Fruit fly (Drosophila melanogaster): ENCODE results near the gene Ptpmeg.

The Ptpmeg gene

dm6 chr3L:361201-361600, 33.3 kb downstream of the Ptpmeg start, which contains the start of the genes Cdc5 and CG1233 (continued):
- TF ChIP-seq cwo (GFP tag; optimal IDR thresholded peaks at IDR 0.05) (no peak), tll (GFP tag; optimal IDR thresholded peaks at IDR 0.05) (no peak), cas (GFP tag; IDR thresholded peaks at IDR 0.05) (no peak), wdn (GFP tag; IDR thresholded peaks at IDR 0.05) (no peak), dmrt99B (tag; optimal IDR thresholded peaks at IDR 0.05) (no peak), ranshi (GFP tag; IDR thresholded peaks at IDR 0.05) (0 out of 2 replicates have a peak, but pooled peaks have one; percentile 14), lbe (GFP tag; optimal IDR thresholded peaks at IDR 0.05) (no peak), E2f2 (GFP tag; IDR thresholded peaks at IDR 0.05) (peak; percentile 19; the same call in 1 of the 2 replicates), row (GFP tag; IDR thresholded peaks at IDR 0.05) (peak; percentile 68), ERR (GFP tag; optimal IDR thresholded peaks at IDR 0.05) (no peak), CG2202 (tag; optimal IDR thresholded peaks at IDR 0.05) (no peak), CG32532 (GFP tag; IDR thresholded peaks at IDR 0.05) (peak; percentile 42), D (optimal IDR thresholded peaks at IDR 0.05) (no peak), D (GFP tag; optimal IDR thresholded peaks at IDR 0.05) (no peak), CG11504 (tag; optimal IDR thresholded peaks at IDR 0.05) (no peak), ewg (GFP tag; optimal IDR thresholded peaks at IDR 0.05) (peak; percentile 45), CkIIα-i1 (GFP tag; IDR thresholded peaks at IDR 0.05) (no peak), bbx (GFP tag; IDR thresholded peaks at IDR 0.05; ENCODE audit: partially characterized antibody) (no peak), ems (GFP tag; optimal IDR thresholded peaks at IDR 0.05) (peak; percentile 50), nerfin-1 (tag; optimal IDR thresholded peaks at IDR 0.05) (no peak), CG7556 (GFP tag; optimal IDR thresholded peaks at IDR 0.05) (no peak), ab (GFP tag; optimal IDR thresholded peaks at IDR 0.05) (no peak), wek (GFP tag; optimal IDR thresholded peaks at IDR 0.05) (no peak)

DNA sequence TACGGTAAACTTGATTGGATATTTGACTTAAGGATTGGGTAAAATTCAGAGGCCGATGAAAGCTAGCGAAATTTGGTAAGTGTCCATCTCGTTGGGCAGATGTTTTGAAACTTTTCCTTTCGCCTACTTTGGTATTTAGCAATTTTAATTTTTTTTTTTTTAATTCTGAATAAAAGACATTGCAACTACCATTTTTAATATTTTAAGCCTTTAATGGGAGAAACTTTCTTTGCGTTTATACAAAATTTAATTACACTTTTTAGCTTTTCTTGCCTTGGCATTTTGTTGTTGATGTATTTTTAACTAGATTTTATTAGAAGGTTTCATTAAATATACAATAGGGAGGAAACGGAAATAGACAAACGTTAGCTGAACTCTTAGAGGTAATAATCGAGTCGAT, 38.4 kb downstream of the Ptpmeg start, which contains the start of gene CG13884:
TSS of gene CG13884 (minus strand) at position 101 of the 400 bp plus-strand sequence.
- TF ChIP-seq mirr (GFP tag; optimal IDR thresholded peaks at IDR 0.05) (no peak), Poxn (GFP tag; IDR thresholded peaks at IDR 0.05) (no peak), Hey (tag; optimal IDR thresholded peaks at IDR 0.05) (no peak), CG6654 (GFP tag; optimal IDR thresholded peaks at IDR 0.05) (no peak), slou (GFP tag; optimal IDR thresholded peaks at IDR 0.05) (no peak), CG10654 (GFP tag; optimal IDR thresholded peaks at IDR 0.05) (no peak), CG5245 (GFP tag; optimal IDR thresholded peaks at IDR 0.05) (no peak), aop (GFP tag; IDR thresholded peaks at IDR 0.05) (no peak), rib (GFP tag; IDR thresholded peaks at IDR 0.05) (no peak), CG30403 (GFP tag; optimal IDR thresholded peaks at IDR 0.05) (no peak), CG43689 (GFP tag; IDR thresholded peaks at IDR 0.05) (no peak), tup (GFP tag; optimal IDR thresholded peaks at IDR 0.05) (no peak), exex (tag; optimal IDR thresholded peaks at IDR 0.05) (no peak), CG12391 (tag; optimal IDR thresholded peaks at IDR 0.05) (no peak), ttk (GFP tag; IDR thresholded peaks at IDR 0.05) (no peak), CG3995 (GFP tag; optimal IDR thresholded peaks at IDR 0.05) (no peak), CG8944 (GFP tag; optimal IDR thresholded peaks at IDR 0.05) (no peak)

- no peak for TF ChIP-seq Eip74EF (GFP tag; optimal IDR thresholded peaks at IDR 0.05)
- no peak for TF ChIP-seq CG12104 (GFP tag; optimal IDR thresholded peaks at IDR 0.05)
- no peak for TF ChIP-seq luna (GFP tag; optimal IDR thresholded peaks at IDR 0.05)
- TF ChIP-seq Dfd (GFP tag; optimal IDR thresholded peaks at IDR 0.05): no peak
- TF ChIP-seq CG13894 (tag; optimal IDR thresholded peaks at IDR 0.05): no peak
- TF ChIP-seq Antp (GFP tag; optimal IDR thresholded peaks at IDR 0.05): no peak
- TF ChIP-seq pb (GFP tag; optimal IDR thresholded peaks at IDR 0.05): no peak
- no peak for TF ChIP-seq CG10147 (GFP tag; optimal IDR thresholded peaks at IDR 0.05)
- TF ChIP-seq cg (GFP tag; optimal IDR thresholded peaks at IDR 0.05): peak; percentile 6
- TF ChIP-seq CG15011 (GFP tag; optimal IDR thresholded peaks at IDR 0.05): no peak
- TF ChIP-seq Elba2 (GFP tag; optimal IDR thresholded peaks at IDR 0.05): no peak
- TF ChIP-seq CG15601 (tag; optimal IDR thresholded peaks at IDR 0.05): no peak
Measured at dm6 chr3L:371228-371627, 43.3 kb downstream of the Ptpmeg start.

Data from whole organism, embryonic.